Fruit fly (Drosophila melanogaster) whole organism, embryonic: ENCODE data around the gene CG7991.

Source experiments
- Blimp-1 ChIP-seq: fragments of 200-800 bp; sonication (Bioruptor generic); optimal IDR thresholded peaks from 3 replicates; lab custom pipeline; 2018; ENCODE audit warnings: missing biosample characterization, missing genetic modification characterization, mild to moderate bottlenecking, moderate library complexity, missing genetic modification reagents
- C15 ChIP-seq: fragments of 200-800 bp; sonication (Bioruptor generic); IDR thresholded peaks from 3 replicates; pipeline ENCODE4 v1.3.6; 2022; ENCODE audit warnings: missing biosample characterization, missing genetic modification characterization
- CG11398 ChIP-seq: fragments of 200-800 bp; sonication (Bioruptor generic); optimal IDR thresholded peaks from 2 replicates; lab custom pipeline; 2016; ENCODE audit warnings: missing biosample characterization, missing genetic modification characterization
- CG12236 ChIP-seq: fragments of 200-800 bp; sonication (Bioruptor generic); optimal IDR thresholded peaks from 2 replicates; lab custom pipeline; 2016; ENCODE audit warnings: missing biosample characterization, missing genetic modification characterization
- CG15011 ChIP-seq: fragments of 200-800 bp; sonication (Bioruptor generic); optimal IDR thresholded peaks from 3 replicates; lab custom pipeline; 2018; ENCODE audit warnings: missing biosample characterization, mild to moderate bottlenecking, missing genetic modification characterization
- CG15269 ChIP-seq: fragments of 200-800 bp; sonication (Bioruptor generic); optimal IDR thresholded peaks from 2 replicates; lab custom pipeline; 2018; ENCODE audit warnings: missing biosample characterization, mild to moderate bottlenecking, missing genetic modification characterization, moderate library complexity
- CG15514 ChIP-seq: fragments of 200-800 bp; sonication (Bioruptor generic); optimal IDR thresholded peaks from 3 replicates; lab custom pipeline; 2017; ENCODE audit warnings: missing biosample characterization, missing genetic modification characterization, mild to moderate bottlenecking, moderate library complexity, missing genetic modification reagents
- CG2120 ChIP-seq: fragments of 200-800 bp; sonication (Bioruptor generic); optimal IDR thresholded peaks from 3 replicates; lab custom pipeline; 2016; ENCODE audit warnings: missing biosample characterization, missing genetic modification characterization
- CG32532 ChIP-seq: fragments of 200-800 bp; sonication (Bioruptor generic); IDR thresholded peaks from 2 replicates; pipeline ENCODE4 v1.3.6; 2022; ENCODE audit warnings: missing biosample characterization, missing genetic modification characterization
- CG3281 ChIP-seq: fragments of 200-800 bp; sonication (Bioruptor generic); optimal IDR thresholded peaks from 3 replicates; lab custom pipeline; 2017; ENCODE audit warnings: missing biosample characterization, mild to moderate bottlenecking, missing genetic modification characterization
- CG3995 ChIP-seq: fragments of 200-800 bp; sonication (Bioruptor generic); optimal IDR thresholded peaks from 3 replicates; lab custom pipeline; 2016; ENCODE audit warnings: missing biosample characterization, missing genetic modification characterization
- CG5180 ChIP-seq: fragments of 200-800 bp; sonication (Bioruptor generic); optimal IDR thresholded peaks from 3 replicates; lab custom pipeline; 2017; ENCODE audit warnings: missing biosample characterization, missing genetic modification characterization, mild to moderate bottlenecking, moderate library complexity, missing genetic modification reagents
- CG6854 ChIP-seq: fragments of 200-800 bp; sonication (Bioruptor generic); optimal IDR thresholded peaks from 3 replicates; lab custom pipeline; 2017; ENCODE audit warnings: missing biosample characterization, mild to moderate bottlenecking, missing genetic modification characterization
- CG7987 ChIP-seq: fragments of 200-800 bp; sonication (Bioruptor generic); optimal IDR thresholded peaks from 2 replicates; lab custom pipeline; 2018; ENCODE audit warnings: missing biosample characterization, mild to moderate bottlenecking, missing genetic modification characterization, moderate library complexity
- CG8388 ChIP-seq: fragments of 200-800 bp; sonication (Bioruptor generic); optimal IDR thresholded peaks from 2 replicates; lab custom pipeline; 2019; ENCODE audit warnings: missing biosample characterization, mild to moderate bottlenecking, missing genetic modification characterization, moderate library complexity
- CG9817 ChIP-seq: fragments of 200-800 bp; sonication (Bioruptor generic); optimal IDR thresholded peaks from 2 replicates; lab custom pipeline; 2018; ENCODE audit warnings: missing biosample characterization, mild to moderate bottlenecking, missing genetic modification characterization, moderate library complexity
- CoRest ChIP-seq: fragments of 200-800 bp; sonication (Bioruptor generic); optimal IDR thresholded peaks from 3 replicates; lab custom pipeline; 2018; ENCODE audit warnings: missing biosample characterization, mild to moderate bottlenecking, missing genetic modification characterization, moderate library complexity
- D19B ChIP-seq: fragments of 200-800 bp; sonication (Bioruptor generic); optimal IDR thresholded peaks from 2 replicates; lab custom pipeline; 2017; ENCODE audit warnings: missing biosample characterization, mild to moderate bottlenecking, missing genetic modification characterization
- Dad ChIP-seq: fragments of 200-800 bp; sonication (Bioruptor generic); optimal IDR thresholded peaks from 3 replicates; lab custom pipeline; 2016; ENCODE audit warnings: missing biosample characterization, missing genetic modification characterization
- H15 ChIP-seq: fragments of 200-800 bp; sonication (Bioruptor generic); IDR thresholded peaks from 3 replicates; pipeline ENCODE4 v1.3.6; 2022; ENCODE audit warnings: missing biosample characterization, missing genetic modification characterization
- Hr39 ChIP-seq: fragments of >200 bp; optimal IDR thresholded peaks from 2 replicates; lab custom pipeline; 2017
- Hsf ChIP-seq: fragments of 200-800 bp; sonication (Bioruptor generic); optimal IDR thresholded peaks from 3 replicates; lab custom pipeline; 2016; ENCODE audit warnings: missing biosample characterization, missing genetic modification characterization
- Lhr ChIP-seq: fragments of 200-800 bp; sonication (Bioruptor generic); optimal IDR thresholded peaks from 3 replicates; lab custom pipeline; 2017; ENCODE audit warnings: mild to moderate bottlenecking, missing biosample characterization, missing genetic modification reagents, missing genetic modification characterization
- Lpt ChIP-seq: fragments of >200 bp; optimal IDR thresholded peaks from 2 replicates; lab custom pipeline; 2018; ENCODE audit warnings: missing biosample characterization, missing genetic modification characterization
- NC2β ChIP-seq: fragments of 200-800 bp; sonication (Bioruptor generic); optimal IDR thresholded peaks from 2 replicates; lab custom pipeline; 2016; ENCODE audit warnings: missing biosample characterization, missing genetic modification characterization
- Neu2 ChIP-seq: fragments of 200-800 bp; sonication (Bioruptor generic); optimal IDR thresholded peaks from 3 replicates; lab custom pipeline; 2016; ENCODE audit warnings: missing biosample characterization, missing genetic modification characterization, borderline replicate concordance
- Nf-YB ChIP-seq: fragments of 200-800 bp; sonication (Bioruptor generic); optimal IDR thresholded peaks from 3 replicates; lab custom pipeline; 2019; ENCODE audit warnings: missing biosample characterization, mild to moderate bottlenecking, missing genetic modification characterization, moderate library complexity
- Nf-YC ChIP-seq: fragments of 200-800 bp; optimal IDR thresholded peaks from 3 replicates; lab custom pipeline; 2019; ENCODE audit warnings: missing biosample characterization, mild to moderate bottlenecking, missing genetic modification characterization, moderate library complexity
- Oaz ChIP-seq: fragments of 200-800 bp; sonication (Bioruptor generic); IDR thresholded peaks from 2 replicates; pipeline ENCODE4 v1.3.6; 2022; ENCODE audit warnings: missing biosample characterization, missing genetic modification characterization
- Six4 ChIP-seq: fragments of 200-800 bp; sonication (Bioruptor generic); optimal IDR thresholded peaks from 2 replicates; lab custom pipeline; 2016; ENCODE audit warnings: missing biosample characterization, missing genetic modification characterization
- Ssrp ChIP-seq: fragments of 200-800 bp; sonication (Bioruptor generic); optimal IDR thresholded peaks from 2 replicates; lab custom pipeline; 2018; ENCODE audit warnings: missing biosample characterization, mild to moderate bottlenecking, missing genetic modification characterization, moderate library complexity
- ase ChIP-seq: fragments of 200-800 bp; sonication (Bioruptor generic); IDR thresholded peaks from 3 replicates; pipeline ENCODE4 v1.3.6; 2022; ENCODE audit warnings: missing biosample characterization, missing genetic modification characterization
- ash1 ChIP-seq: fragments of 200-800 bp; sonication (Bioruptor generic); optimal IDR thresholded peaks from 2 replicates; lab custom pipeline; 2018; ENCODE audit warnings: missing biosample characterization, mild to moderate bottlenecking, missing genetic modification characterization
- az2 ChIP-seq: fragments of 200-800 bp; sonication (Bioruptor generic); optimal IDR thresholded peaks from 3 replicates; lab custom pipeline; 2016; ENCODE audit warnings: missing biosample characterization, missing genetic modification characterization
- da ChIP-seq: fragments of 200-800 bp; sonication (Bioruptor generic); optimal IDR thresholded peaks from 2 replicates; lab custom pipeline; 2016; ENCODE audit warnings: missing biosample characterization, missing genetic modification characterization
- danr ChIP-seq: fragments of 200-800 bp; sonication (Bioruptor generic); IDR thresholded peaks from 2 replicates; pipeline ENCODE4 v1.3.6; 2022; ENCODE audit warnings: missing biosample characterization, missing genetic modification characterization
- dpn ChIP-seq, 2 experiments: fragments of 200-800 bp; sonication (Bioruptor generic); optimal IDR thresholded peaks; 3 replicates each; lab custom pipeline; 2016; ENCODE audit warnings: missing biosample characterization in 2 of 2, missing genetic modification characterization in 2 of 2
- en ChIP-seq: fragments of 200-800 bp; sonication (Bioruptor generic); optimal IDR thresholded peaks from 2 replicates; lab custom pipeline; 2016; ENCODE audit warnings: missing biosample characterization, missing genetic modification characterization
- gro ChIP-seq: fragments of 200-800 bp; sonication (Bioruptor generic); optimal IDR thresholded peaks from 2 replicates; lab custom pipeline; 2016; ENCODE audit warnings: missing biosample characterization, missing genetic modification characterization
- ind ChIP-seq: fragments of 200-800 bp; sonication (Bioruptor generic); optimal IDR thresholded peaks from 3 replicates; lab custom pipeline; 2016; ENCODE audit warnings: missing biosample characterization, missing genetic modification characterization
- insv ChIP-seq, 2 experiments: fragments of 200-800 bp; sonication (Bioruptor generic); optimal IDR thresholded peaks; 3 replicates each; lab custom pipeline; 2016 to 2018; ENCODE audit warnings: missing biosample characterization in 2 of 2, missing genetic modification characterization in 2 of 2
- kni ChIP-seq: fragments of 200-800 bp; sonication (Bioruptor generic); optimal IDR thresholded peaks from 3 replicates; lab custom pipeline; 2017; ENCODE audit warnings: mild to moderate bottlenecking, missing biosample characterization, missing genetic modification reagents, missing genetic modification characterization
- pnt ChIP-seq: fragments of 200-800 bp; sonication (Bioruptor generic); optimal IDR thresholded peaks from 3 replicates; lab custom pipeline; 2016; ENCODE audit warnings: missing biosample characterization, missing genetic modification characterization
- pros ChIP-seq: fragments of 200-800 bp; sonication (Bioruptor generic); optimal IDR thresholded peaks from 3 replicates; lab custom pipeline; 2019; ENCODE audit warnings: missing biosample characterization, mild to moderate bottlenecking, missing genetic modification characterization, moderate library complexity
- psq ChIP-seq: fragments of 200-800 bp; sonication (Bioruptor generic); optimal IDR thresholded peaks from 2 replicates; lab custom pipeline; 2017; ENCODE audit warnings: missing biosample characterization, missing genetic modification characterization
- run ChIP-seq: fragments of 200-800 bp; sonication (Bioruptor generic); optimal IDR thresholded peaks from 3 replicates; lab custom pipeline; 2018; ENCODE audit warnings: missing biosample characterization, mild to moderate bottlenecking, missing genetic modification characterization
- sd ChIP-seq: fragments of 200-800 bp; sonication (Bioruptor generic); optimal IDR thresholded peaks from 3 replicates; lab custom pipeline; 2018; ENCODE audit warnings: missing biosample characterization, mild to moderate bottlenecking, missing genetic modification characterization, moderate library complexity
- sug ChIP-seq: fragments of 200-800 bp; optimal IDR thresholded peaks from 2 replicates; lab custom pipeline; 2019; ENCODE audit warnings: missing biosample characterization, mild to moderate bottlenecking, missing genetic modification characterization, moderate library complexity
- tin ChIP-seq: fragments of 200-800 bp; sonication (Bioruptor generic); optimal IDR thresholded peaks from 3 replicates; lab custom pipeline; 2016; ENCODE audit warnings: missing biosample characterization, missing genetic modification characterization
- tup ChIP-seq: fragments of 200-800 bp; sonication (Bioruptor generic); optimal IDR thresholded peaks from 2 replicates; lab custom pipeline; 2016; ENCODE audit warnings: missing biosample characterization, mild to moderate bottlenecking, missing genetic modification characterization, moderate library complexity
- unpg ChIP-seq: fragments of 200-800 bp; sonication (Bioruptor generic); optimal IDR thresholded peaks from 3 replicates; lab custom pipeline; 2018; ENCODE audit warnings: missing biosample characterization, mild to moderate bottlenecking, missing genetic modification characterization, moderate library complexity
- usp ChIP-seq: fragments of >200 bp; optimal IDR thresholded peaks from 2 replicates; lab custom pipeline; 2017; ENCODE audit warnings: missing biosample characterization, missing genetic modification characterization

The CG7991 gene

DNA sequence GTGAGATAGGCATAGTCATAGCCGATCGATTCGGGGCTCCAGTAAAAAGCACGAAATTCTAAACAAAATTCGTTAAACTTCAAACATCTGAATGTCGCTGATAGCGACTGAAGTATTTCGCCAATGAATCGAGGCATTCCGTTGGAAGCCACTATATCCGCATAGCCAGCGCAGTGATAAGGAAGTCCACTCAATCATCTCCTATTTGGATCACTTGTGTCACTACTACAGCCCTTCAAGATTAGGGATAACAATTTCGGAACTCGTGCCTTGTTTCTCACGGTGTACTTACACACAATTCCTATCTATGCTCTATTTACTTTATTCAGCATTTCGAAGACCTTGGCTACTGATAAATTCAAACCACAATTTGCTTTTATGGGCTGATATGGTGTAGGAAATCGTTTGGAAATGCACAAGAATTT, 63.4 kb downstream of the CG7991 start, which contains the start of gene PIG-Wb (continued):
- TF ChIP-seq CG7987 (GFP tag; lab: Kevin White, UChicago) (no peak), gro (GFP tag; lab: Kevin White, UChicago) (no peak), dpn (GFP tag; optimal IDR thresholded peaks at IDR 0.05; lab: Kevin White, UChicago) (no peak), az2 (no peak), CG6854 (GFP tag; lab: Kevin White, UChicago) (peak; percentile 55), CG32532 (GFP tag; lab: Robert Waterston, UW) (no peak), sd (tag; lab: Kevin White, UChicago) (peak; percentile 98), en (GFP tag; lab: Kevin White, UChicago) (no peak), tup (GFP tag; lab: Kevin White, UChicago) (no peak), tin (GFP tag; lab: Kevin White, UChicago) (no peak), Nf-YB (GFP tag; lab: Kevin White, UChicago) (no peak), Ssrp (tag; lab: Kevin White, UChicago) (no peak), usp (GFP tag; lab: Kevin White, UChicago) (no peak), C15 (no peak), CG3995 (peak; percentile 82), Nf-YC (tag; lab: Kevin White, UChicago) (no peak), insv (GFP tag; optimal IDR thresholded peaks at IDR 0.05; lab: Kevin White, UChicago) (no peak), ind (GFP tag; lab: Kevin White, UChicago) (no peak), Dad (peak; percentile 4), Neu2 (GFP tag; lab: Kevin White, UChicago) (no peak), H15 (GFP tag; lab: Robert Waterston, UW) (no peak), Hsf (GFP tag; lab: Kevin White, UChicago) (no peak), ash1 (GFP tag; lab: Kevin White, UChicago) (no peak), CG3281 (GFP tag; lab: Kevin White, UChicago) (peak; percentile 33), kni (GFP tag; lab: Kevin White, UChicago) (no peak), pros (GFP tag; lab: Kevin White, UChicago) (no peak), CG9817 (tag; lab: Kevin White, UChicago) (no peak), danr (GFP tag; lab: Robert Waterston, UW) (no peak), ase (GFP tag; lab: Robert Waterston, UW) (no peak), Oaz (GFP tag; lab: Robert Waterston, UW) (no peak), CG15269 (tag; lab: Kevin White, UChicago) (peak; percentile 27), CG2120 (peak; percentile 20), sug (tag; lab: Kevin White, UChicago) (peak; percentile 79), run (no peak), CG8388 (GFP tag; lab: Kevin White, UChicago) (no peak), Blimp-1 (no peak), CG5180 (GFP tag; lab: Kevin White, UChicago) (peak; percentile 1), Six4 (GFP tag; lab: Kevin White, UChicago) (no peak), CG11398 (no peak), D19B (no peak), psq (GFP tag; lab: Kevin White, UChicago) (no peak), Lpt (GFP tag; lab: Kevin White, UChicago) (no peak), unpg (GFP tag; lab: Kevin White, UChicago) (peak; percentile 3), CoRest (no peak), CG15011 (peak; percentile 22), Lhr (GFP tag; lab: Kevin White, UChicago) (no peak), Hr39 (no peak), da (GFP tag; lab: Kevin White, UChicago) (no peak), CG12236 (GFP tag; lab: Kevin White, UChicago) (no peak), CG15514 (GFP tag; lab: Kevin White, UChicago) (no peak), NC2β (GFP tag; lab: Kevin White, UChicago) (no peak), pnt (no peak)
